Fruit fly (Drosophila melanogaster): Measurements from ENCODE around the gene CG43750.

CG43750 gene

dm6 chr2L:2380805-2381204 lies 9.7 kb downstream of the CG43750 start, which contains the start of gene Eogt:
Gene Eogt, plus strand, starts transcription at chr2L:2381097.
- peak; percentile 93 for TF ChIP-seq fd96Ca (GFP tag; IDR thresholded peaks at IDR 0.05)
- peak; percentile 98 for TF ChIP-seq CG15710 (tag; optimal IDR thresholded peaks at IDR 0.05)
- peak; percentile 98 for TF ChIP-seq CG34367 (tag; optimal IDR thresholded peaks at IDR 0.05)
- peak; percentile 86 for TF ChIP-seq Pif1A (GFP tag; optimal IDR thresholded peaks at IDR 0.05)
- peak; percentile 94 for TF ChIP-seq CG14655 (GFP tag; optimal IDR thresholded peaks at IDR 0.05)
- TF ChIP-seq EcR (GFP tag; optimal IDR thresholded peaks at IDR 0.05): no peak
- peak; percentile 94 for TF ChIP-seq CG9948 (tag; optimal IDR thresholded peaks at IDR 0.05)
- peak; percentile 71 for TF ChIP-seq D1 (tag; optimal IDR thresholded peaks at IDR 0.05)
- TF ChIP-seq Ets98B (GFP tag; IDR thresholded peaks at IDR 0.05): peak; percentile 96
- peak; percentile 89 for TF ChIP-seq gl (tag; optimal IDR thresholded peaks at IDR 0.05)
- peak; percentile 93 for TF ChIP-seq CG8301 (tag; optimal IDR thresholded peaks at IDR 0.05)
- no peak for TF ChIP-seq Pif1B (GFP tag; optimal IDR thresholded peaks at IDR 0.05)
- TF ChIP-seq CG17806 (tag; optimal IDR thresholded peaks at IDR 0.05): peak; percentile 94
- peak; percentile 99 for TF ChIP-seq CG4496 (GFP tag; IDR thresholded peaks at IDR 0.05)
- TF ChIP-seq CG8159 (tag; optimal IDR thresholded peaks at IDR 0.05): peak; percentile 96
- TF ChIP-seq Snoo (tag; optimal IDR thresholded peaks at IDR 0.05): peak; percentile 96
- TF ChIP-seq CG13204 (GFP tag; optimal IDR thresholded peaks at IDR 0.05): no peak
- peak; percentile 96 for TF ChIP-seq CG32121 (GFP tag; IDR thresholded peaks at IDR 0.05)
- TF ChIP-seq CG12605 (GFP tag; IDR thresholded peaks at IDR 0.05): peak; percentile 98
- TF ChIP-seq rn (GFP tag; IDR thresholded peaks at IDR 0.05): peak; percentile 96
- TF ChIP-seq CG10348 (GFP tag; IDR thresholded peaks at IDR 0.05): peak; percentile 93

dm6 chr2L:2376418-2376702 lies 14.1 kb downstream of the CG43750 start:
- peak; percentile 94 for TF ChIP-seq EcR (GFP tag; optimal IDR thresholded peaks at IDR 0.05)
- no peak for TF ChIP-seq Snoo (tag; optimal IDR thresholded peaks at IDR 0.05)

- peak; percentile 65 for TF ChIP-seq CG34367 (tag; optimal IDR thresholded peaks at IDR 0.05)
- TF ChIP-seq Ets98B (GFP tag; IDR thresholded peaks at IDR 0.05): peak; percentile 60
- peak; percentile 43 for TF ChIP-seq CG15710 (tag; optimal IDR thresholded peaks at IDR 0.05)
- no peak for TF ChIP-seq D1 (tag; optimal IDR thresholded peaks at IDR 0.05)
- peak; percentile 17 for TF ChIP-seq CG13204 (GFP tag; optimal IDR thresholded peaks at IDR 0.05)
- peak; percentile 66; the same call in 1 of the 2 replicates for TF ChIP-seq CG32121 (GFP tag; IDR thresholded peaks at IDR 0.05)
- TF ChIP-seq Pif1B (GFP tag; optimal IDR thresholded peaks at IDR 0.05): peak; percentile 2
- TF ChIP-seq CG8159 (tag; optimal IDR thresholded peaks at IDR 0.05): peak; percentile 29
- peak; percentile 1 for TF ChIP-seq CG17806 (tag; optimal IDR thresholded peaks at IDR 0.05)
- TF ChIP-seq rn (GFP tag; IDR thresholded peaks at IDR 0.05): no peak
- peak; percentile 13 for TF ChIP-seq CG14655 (GFP tag; optimal IDR thresholded peaks at IDR 0.05)
- TF ChIP-seq CG10348 (GFP tag; IDR thresholded peaks at IDR 0.05): no peak
- peak; percentile 4 for TF ChIP-seq CG8301 (tag; optimal IDR thresholded peaks at IDR 0.05)
- peak; percentile 59; the same call in 2 of the 3 replicates for TF ChIP-seq fd96Ca (GFP tag; IDR thresholded peaks at IDR 0.05)
- TF ChIP-seq gl (tag; optimal IDR thresholded peaks at IDR 0.05): no peak
- TF ChIP-seq Snoo (tag; optimal IDR thresholded peaks at IDR 0.05): peak; percentile 80
- TF ChIP-seq EcR (GFP tag; optimal IDR thresholded peaks at IDR 0.05): no peak
- peak; percentile 67 for TF ChIP-seq Pif1A (GFP tag; optimal IDR thresholded peaks at IDR 0.05)
- peak; percentile 74; the same call in 2 of the 3 replicates for TF ChIP-seq CG4496 (GFP tag; IDR thresholded peaks at IDR 0.05)
- no peak for TF ChIP-seq CG9948 (tag; optimal IDR thresholded peaks at IDR 0.05)
- TF ChIP-seq CG12605 (GFP tag; IDR thresholded peaks at IDR 0.05): peak; percentile 84
Observed at dm6 chr2L:2375655-2376417, 14.7 kb downstream of the CG43750 start, which contains the start of gene Atxn7. Gene Atxn7, plus strand, starts transcription at chr2L:2375841.

- TF ChIP-seq CG8159 (tag; optimal IDR thresholded peaks at IDR 0.05) (peak; percentile 49), CG12605 (GFP tag; IDR thresholded peaks at IDR 0.05) (peak; percentile 60), Pif1A (GFP tag; optimal IDR thresholded peaks at IDR 0.05) (peak; percentile 91), CG17806 (tag; optimal IDR thresholded peaks at IDR 0.05) (peak; percentile 54), CG10348 (GFP tag; IDR thresholded peaks at IDR 0.05) (no peak), D1 (tag; optimal IDR thresholded peaks at IDR 0.05) (no peak), gl (tag; optimal IDR thresholded peaks at IDR 0.05) (peak; percentile 72), CG13204 (GFP tag; optimal IDR thresholded peaks at IDR 0.05) (peak; percentile 59), CG34367 (tag; optimal IDR thresholded peaks at IDR 0.05) (peak; percentile 55), rn (GFP tag; IDR thresholded peaks at IDR 0.05) (peak; percentile 51; the same call in 1 of the 2 replicates), CG4496 (GFP tag; IDR thresholded peaks at IDR 0.05) (peak; percentile 91), Pif1B (GFP tag; optimal IDR thresholded peaks at IDR 0.05) (peak; percentile 88), Ets98B (GFP tag; IDR thresholded peaks at IDR 0.05) (peak; percentile 89), Snoo (tag; optimal IDR thresholded peaks at IDR 0.05) (peak; percentile 60), CG14655 (GFP tag; optimal IDR thresholded peaks at IDR 0.05) (peak; percentile 54), CG15710 (tag; optimal IDR thresholded peaks at IDR 0.05) (peak; percentile 60), CG32121 (GFP tag; IDR thresholded peaks at IDR 0.05) (peak; percentile 78), CG9948 (tag; optimal IDR thresholded peaks at IDR 0.05) (peak; percentile 55), CG8301 (tag; optimal IDR thresholded peaks at IDR 0.05) (peak; percentile 40), fd96Ca (GFP tag; IDR thresholded peaks at IDR 0.05) (peak; percentile 85), EcR (GFP tag; optimal IDR thresholded peaks at IDR 0.05) (peak; percentile 30)
Observed at dm6 chr2L:2373818-2374746, 16.4 kb downstream of the CG43750 start, which contains the start of the genes CG3609 and CG15390. Gene CG3609, minus strand, starts transcription at chr2L:2374627. Gene CG15390, plus strand, starts transcription at chr2L:2374713.

dm6 chr2L:2372112-2372449 lies 18.4 kb downstream of the CG43750 start:
- TF ChIP-seq CG14655 (GFP tag; optimal IDR thresholded peaks at IDR 0.05) (no peak), Pif1A (GFP tag; optimal IDR thresholded peaks at IDR 0.05) (no peak), CG8159 (tag; optimal IDR thresholded peaks at IDR 0.05) (no peak), rn (GFP tag; IDR thresholded peaks at IDR 0.05) (no peak)
